Fruit fly (Drosophila melanogaster): ENCODE data around the gene CG7071.
A peak's percentile ranks its signal among the peaks of the same experiment; 100 is the strongest.

The CG7071 gene

dm6 chr3R:22367126-22368076 is 5.0 kb downstream of the CG7071 start, which contains the start of the genes Polr3F and PyK (continued):
- TF ChIP-seq acj6 (GFP tag; optimal IDR thresholded peaks at IDR 0.05), result peak; percentile 1
- peak; percentile 46 for TF ChIP-seq esn (GFP tag; optimal IDR thresholded peaks at IDR 0.05)
- TF ChIP-seq CG3032 (tag; optimal IDR thresholded peaks at IDR 0.05), result peak; percentile 41
- no peak for TF ChIP-seq net (GFP tag; optimal IDR thresholded peaks at IDR 0.05)
- peak; percentile 55 for TF ChIP-seq CG32006 (GFP tag; optimal IDR thresholded peaks at IDR 0.05)
- no peak for TF ChIP-seq Lpt (GFP tag; optimal IDR thresholded peaks at IDR 0.05)
- no peak for TF ChIP-seq Sox15 (GFP tag; optimal IDR thresholded peaks at IDR 0.05)
- peak; percentile 26 for TF ChIP-seq Met (GFP tag; optimal IDR thresholded peaks at IDR 0.05)
- TF ChIP-seq CG8119 (GFP tag; IDR thresholded peaks at IDR 0.05), result peak; percentile 62; the same call in 2 of the 3 replicates
- TF ChIP-seq CG10631 (GFP tag; optimal IDR thresholded peaks at IDR 0.05), result no peak
- peak; percentile 67; the same call in 2 of the 3 replicates for TF ChIP-seq CG6163 (GFP tag; IDR thresholded peaks at IDR 0.05)
- no peak for TF ChIP-seq CG16779 (tag; optimal IDR thresholded peaks at IDR 0.05)
- no peak for TF ChIP-seq salr (GFP tag; optimal IDR thresholded peaks at IDR 0.05)
- TF ChIP-seq Eip93F (GFP tag; optimal IDR thresholded peaks at IDR 0.05), result no peak
- peak; percentile 39 for TF ChIP-seq topi (GFP tag; optimal IDR thresholded peaks at IDR 0.05)
- no peak for TF ChIP-seq CG6792 (GFP tag; optimal IDR thresholded peaks at IDR 0.05)
- TF ChIP-seq fd85E (GFP tag; optimal IDR thresholded peaks at IDR 0.05), result no peak
- peak; percentile 1 for TF ChIP-seq CG31627 (GFP tag; optimal IDR thresholded peaks at IDR 0.05)
- TF ChIP-seq Ets21C (GFP tag; optimal IDR thresholded peaks at IDR 0.05), result no peak
- TF ChIP-seq svp (GFP tag), result peak; percentile 57
- TF ChIP-seq CG9139 (GFP tag; optimal IDR thresholded peaks at IDR 0.05), result no peak
- peak; percentile 48 for TF ChIP-seq vri (GFP tag; optimal IDR thresholded peaks at IDR 0.05)
- TF ChIP-seq fkh (GFP tag; optimal IDR thresholded peaks at IDR 0.05), result no peak
- peak; percentile 72 for TF ChIP-seq eg (GFP tag; IDR thresholded peaks at IDR 0.05)
- TF ChIP-seq OdsH (GFP tag; optimal IDR thresholded peaks at IDR 0.05), result peak; percentile 45

- peak; percentile 7; the same call in 2 of the 3 replicates for TF ChIP-seq eg (GFP tag; IDR thresholded peaks at IDR 0.05)
- TF ChIP-seq CG11762 (GFP tag; optimal IDR thresholded peaks at IDR 0.05; ENCODE audit: insufficient read depth), result peak; percentile 1
- no peak for TF ChIP-seq dac (GFP tag; optimal IDR thresholded peaks at IDR 0.05)
- TF ChIP-seq vri (GFP tag; optimal IDR thresholded peaks at IDR 0.05), result peak; percentile 83
- peak; percentile 32 for TF ChIP-seq Hr39 (GFP tag; optimal IDR thresholded peaks at IDR 0.05)
- TF ChIP-seq salr (GFP tag; optimal IDR thresholded peaks at IDR 0.05), result no peak
- TF ChIP-seq svp (GFP tag), result peak; percentile 83
- TF ChIP-seq CG31627 (GFP tag; optimal IDR thresholded peaks at IDR 0.05), result no peak
- TF ChIP-seq CG15336 (GFP tag; IDR thresholded peaks at IDR 0.05), result peak; percentile 33; the same call in 1 of the 2 replicates
- TF ChIP-seq Blimp-1 (GFP tag; optimal IDR thresholded peaks at IDR 0.05), result peak; percentile 66
- no peak for TF ChIP-seq CG11294 (GFP tag; IDR thresholded peaks at IDR 0.05)
- TF ChIP-seq CG6163 (GFP tag; IDR thresholded peaks at IDR 0.05), result peak; percentile 30; the same call in 2 of the 3 replicates
- TF ChIP-seq CG6808 (GFP tag; optimal IDR thresholded peaks at IDR 0.05), result no peak
- no peak for TF ChIP-seq CG6276 (GFP tag; optimal IDR thresholded peaks at IDR 0.05)
These were observed 5.8 kb downstream of the CG7071 start for dm6 chr3R:22368077-22368776.

dm6 chr3R:22368777-22369214 is 6.4 kb downstream of the CG7071 start:
- TF ChIP-seq net (GFP tag; optimal IDR thresholded peaks at IDR 0.05) (peak; percentile 64), salr (GFP tag; optimal IDR thresholded peaks at IDR 0.05) (no peak), Eip93F (GFP tag; optimal IDR thresholded peaks at IDR 0.05) (peak; percentile 36), Met (GFP tag; optimal IDR thresholded peaks at IDR 0.05) (peak; percentile 66), pdm3 (GFP tag; optimal IDR thresholded peaks at IDR 0.05) (no peak), eg (GFP tag; IDR thresholded peaks at IDR 0.05) (peak; percentile 89), achi (GFP tag; optimal IDR thresholded peaks at IDR 0.05) (peak; percentile 58), OdsH (GFP tag; optimal IDR thresholded peaks at IDR 0.05) (peak; percentile 68), Hr38 (GFP tag; optimal IDR thresholded peaks at IDR 0.05) (no peak), Blimp-1 (GFP tag; optimal IDR thresholded peaks at IDR 0.05) (no peak), Eip75B (GFP tag; optimal IDR thresholded peaks at IDR 0.05) (peak; percentile 60), CG6854 (GFP tag; optimal IDR thresholded peaks at IDR 0.05) (no peak), CG10631 (GFP tag; optimal IDR thresholded peaks at IDR 0.05) (peak; percentile 62), CG6808 (GFP tag; optimal IDR thresholded peaks at IDR 0.05) (no peak), CG8319 (GFP tag; optimal IDR thresholded peaks at IDR 0.05) (peak; percentile 48), cyc (GFP tag; optimal IDR thresholded peaks at IDR 0.05) (peak; percentile 50), CG3032 (tag; optimal IDR thresholded peaks at IDR 0.05) (peak; percentile 39), CG9139 (GFP tag; optimal IDR thresholded peaks at IDR 0.05) (no peak), dsx (GFP tag; optimal IDR thresholded peaks at IDR 0.05; ENCODE audit: poor library complexity, severe bottlenecking) (peak; percentile 5), CG6163 (GFP tag; IDR thresholded peaks at IDR 0.05) (peak; percentile 62), svp (GFP tag) (peak; percentile 66), CG32006 (GFP tag; optimal IDR thresholded peaks at IDR 0.05) (peak; percentile 67), Ets21C (GFP tag; optimal IDR thresholded peaks at IDR 0.05) (no peak), dac (GFP tag; optimal IDR thresholded peaks at IDR 0.05) (no peak), CG6792 (GFP tag; optimal IDR thresholded peaks at IDR 0.05) (peak; percentile 56), vri (GFP tag; optimal IDR thresholded peaks at IDR 0.05) (peak; percentile 2), Sox15 (GFP tag; optimal IDR thresholded peaks at IDR 0.05) (no peak)

Measured in whole organism, prepupa.